Fruit fly (Drosophila melanogaster) whole organism, embryonic: ENCODE results near the gene betaTub65B.

ENCODE experiments used
- Abd-B ChIP-seq: fragments of 200-800 bp; sonication (Bioruptor generic); optimal IDR thresholded peaks from 2 replicates; lab custom pipeline; 2018; ENCODE audit warnings: missing biosample characterization, mild to moderate bottlenecking, missing genetic modification characterization, moderate library complexity
- Bgb ChIP-seq: fragments of 200-800 bp; sonication (Bioruptor generic); IDR thresholded peaks from 2 replicates; pipeline ENCODE4 v1.3.6; 2022; ENCODE audit warnings: missing biosample characterization, missing genetic modification characterization; ENCODE audit not compliant: partially characterized antibody
- BtbVII ChIP-seq: fragments of 200-800 bp; sonication (Bioruptor generic); optimal IDR thresholded peaks from 3 replicates; lab custom pipeline; 2017; ENCODE audit warnings: missing biosample characterization, mild to moderate bottlenecking, missing genetic modification characterization
- CG10462 ChIP-seq: fragments of 200-800 bp; sonication (Bioruptor generic); optimal IDR thresholded peaks from 2 replicates; lab custom pipeline; 2016; ENCODE audit warnings: missing biosample characterization, missing genetic modification characterization
- CG10979 ChIP-seq: fragments of 200-800 bp; sonication (Bioruptor generic); optimal IDR thresholded peaks from 2 replicates; lab custom pipeline; 2018; ENCODE audit warnings: missing biosample characterization, mild to moderate bottlenecking, missing genetic modification characterization, moderate library complexity
- CG11093 ChIP-seq: fragments of 200-800 bp; sonication (Bioruptor generic); IDR thresholded peaks from 3 replicates; pipeline ENCODE4 v1.3.6; 2022; ENCODE audit warnings: missing biosample characterization, missing genetic modification characterization
- CG12071 ChIP-seq: fragments of 200-800 bp; sonication (Bioruptor generic); optimal IDR thresholded peaks from 3 replicates; lab custom pipeline; 2018; ENCODE audit warnings: missing biosample characterization, mild to moderate bottlenecking, missing genetic modification characterization
- CG12155 ChIP-seq: fragments of 200-800 bp; sonication (Bioruptor generic); optimal IDR thresholded peaks from 3 replicates; lab custom pipeline; 2016; ENCODE audit warnings: missing biosample characterization, missing genetic modification characterization
- CG12769 ChIP-seq: fragments of 200-800 bp; sonication (Bioruptor generic); optimal IDR thresholded peaks from 2 replicates; lab custom pipeline; 2019; ENCODE audit warnings: missing biosample characterization, mild to moderate bottlenecking, missing genetic modification characterization, moderate library complexity
- CG14050 ChIP-seq: fragments of 200-800 bp; sonication (Bioruptor generic); IDR thresholded peaks from 3 replicates; pipeline ENCODE4 v1.3.6; 2022; ENCODE audit warnings: missing biosample characterization, missing genetic modification characterization
- CG15479 ChIP-seq: fragments of 200-800 bp; sonication (Bioruptor generic); optimal IDR thresholded peaks from 3 replicates; lab custom pipeline; 2019; ENCODE audit warnings: missing biosample characterization, mild to moderate bottlenecking, missing genetic modification characterization, moderate library complexity
- CG17385 ChIP-seq: fragments of 200-800 bp; sonication (Bioruptor generic); optimal IDR thresholded peaks from 3 replicates; lab custom pipeline; 2018; ENCODE audit warnings: missing biosample characterization, mild to moderate bottlenecking, missing genetic modification characterization
- CG17802 ChIP-seq: fragments of 200-800 bp; sonication (Bioruptor generic); optimal IDR thresholded peaks from 2 replicates; lab custom pipeline; 2018; ENCODE audit warnings: missing biosample characterization, mild to moderate bottlenecking, missing genetic modification characterization, moderate library complexity
- CG18476 ChIP-seq: fragments of 200-800 bp; sonication (Bioruptor generic); optimal IDR thresholded peaks from 2 replicates; lab custom pipeline; 2016; ENCODE audit warnings: missing biosample characterization, mild to moderate bottlenecking, missing genetic modification characterization
- CG2129 ChIP-seq: fragments of 200-800 bp; sonication (Bioruptor generic); IDR thresholded peaks from 2 replicates; pipeline ENCODE4 v1.3.6; 2022; ENCODE audit warnings: missing biosample characterization, missing genetic modification characterization; ENCODE audit not compliant: partially characterized antibody
- CG2678 ChIP-seq: fragments of 200-800 bp; sonication (Bioruptor generic); optimal IDR thresholded peaks from 3 replicates; lab custom pipeline; 2019; ENCODE audit warnings: missing biosample characterization, mild to moderate bottlenecking, missing genetic modification characterization, moderate library complexity
- CG33557 ChIP-seq: fragments of 200-800 bp; sonication (Bioruptor generic); optimal IDR thresholded peaks from 2 replicates; lab custom pipeline; 2019; ENCODE audit warnings: missing biosample characterization, mild to moderate bottlenecking, missing genetic modification characterization, moderate library complexity
- CG3847 ChIP-seq: fragments of 200-800 bp; sonication (Bioruptor generic); IDR thresholded peaks from 2 replicates; pipeline ENCODE4 v1.3.6; 2022; ENCODE audit warnings: missing biosample characterization, missing genetic modification characterization
- CG4360 ChIP-seq: fragments of 200-800 bp; sonication (Bioruptor generic); IDR thresholded peaks from 2 replicates; pipeline ENCODE4 v1.3.6; 2022; ENCODE audit warnings: missing biosample characterization, missing genetic modification characterization
- CG4404 ChIP-seq: fragments of 200-800 bp; sonication (Bioruptor generic); IDR thresholded peaks from 2 replicates; pipeline ENCODE4 v1.3.6; 2022; ENCODE audit warnings: missing biosample characterization, missing genetic modification characterization
- CG7786 ChIP-seq: fragments of 200-800 bp; sonication (Bioruptor generic); optimal IDR thresholded peaks from 2 replicates; lab custom pipeline; 2016; ENCODE audit warnings: missing biosample characterization, missing genetic modification characterization
- Doc2 ChIP-seq: fragments of 200-800 bp; sonication (Bioruptor generic); IDR thresholded peaks from 2 replicates; pipeline ENCODE4 v1.3.6; 2022; ENCODE audit warnings: missing biosample characterization, missing genetic modification characterization
- Drgx ChIP-seq: fragments of 200-800 bp; sonication (Bioruptor generic); IDR thresholded peaks from 2 replicates; pipeline ENCODE4 v1.3.6; 2022; ENCODE audit warnings: missing biosample characterization, missing genetic modification characterization
- Eip74EF ChIP-seq, 2 experiments: fragments of 200-800 bp in 1 of 2; fragments of >200 bp in 1 of 2; sonication (Bioruptor generic) in 1 of 2; optimal IDR thresholded peaks; 2 replicates each; lab custom pipeline; 2017 to 2019; ENCODE audit warnings: missing biosample characterization in 2 of 2, missing genetic modification characterization in 2 of 2, mild to moderate bottlenecking in 1 of 2, moderate library complexity in 1 of 2
- HmgZ ChIP-seq: fragments of 200-800 bp; sonication (Bioruptor generic); optimal IDR thresholded peaks from 2 replicates; lab custom pipeline; 2018; ENCODE audit warnings: missing biosample characterization, mild to moderate bottlenecking, missing genetic modification characterization
- Lhr ChIP-seq: fragments of 200-800 bp; sonication (Bioruptor generic); optimal IDR thresholded peaks from 3 replicates; lab custom pipeline; 2017; ENCODE audit warnings: mild to moderate bottlenecking, missing biosample characterization, missing genetic modification reagents, missing genetic modification characterization
- Med ChIP-seq: fragments of 200-800 bp; sonication (Bioruptor generic); peaks from one replicate; lab custom pipeline; 2016; ENCODE audit warnings: missing biosample characterization, missing genetic modification characterization, mild to moderate bottlenecking, inconsistent platforms, moderate library complexity
- Nf-YA ChIP-seq: fragments of 200-800 bp; sonication (Bioruptor generic); IDR thresholded peaks from 2 replicates; pipeline ENCODE4 v1.3.6; 2022; ENCODE audit warnings: missing biosample characterization, missing genetic modification characterization
- Ptx1 ChIP-seq: fragments of 200-800 bp; sonication (Bioruptor generic); IDR thresholded peaks from 2 replicates; pipeline ENCODE4 v1.3.6; 2022; ENCODE audit warnings: missing biosample characterization, missing genetic modification characterization
- Rfx ChIP-seq: fragments of 200-800 bp; sonication (Bioruptor generic); IDR thresholded peaks from 2 replicates; pipeline ENCODE4 v1.3.6; 2022; ENCODE audit warnings: missing biosample characterization, missing genetic modification characterization
- Sox102F ChIP-seq: fragments of 200-800 bp; sonication (Bioruptor generic); optimal IDR thresholded peaks from 2 replicates; lab custom pipeline; 2018; ENCODE audit warnings: missing biosample characterization, mild to moderate bottlenecking, missing genetic modification characterization, moderate library complexity
- Ssrp ChIP-seq: fragments of 200-800 bp; sonication (Bioruptor generic); optimal IDR thresholded peaks from 2 replicates; lab custom pipeline; 2018; ENCODE audit warnings: missing biosample characterization, mild to moderate bottlenecking, missing genetic modification characterization, moderate library complexity
- Taf1 ChIP-seq: fragments of 200-800 bp; sonication (Bioruptor generic); IDR thresholded peaks from 2 replicates; pipeline ENCODE4 v1.3.6; 2022; ENCODE audit warnings: missing biosample characterization, missing genetic modification characterization
- ap ChIP-seq: fragments of 200-800 bp; sonication (Bioruptor generic); IDR thresholded peaks from 2 replicates; pipeline ENCODE4 v1.3.6; 2022; ENCODE audit warnings: missing biosample characterization, missing genetic modification characterization
- ato ChIP-seq: fragments of 200-800 bp; sonication (Bioruptor generic); IDR thresholded peaks from 2 replicates; pipeline ENCODE4 v1.3.6; 2022; ENCODE audit warnings: missing biosample characterization, missing genetic modification characterization; ENCODE audit not compliant: partially characterized antibody
- croc ChIP-seq: fragments of 200-800 bp; sonication (Bioruptor generic); conservative IDR thresholded peaks from 3 replicates; pipeline ENCODE4 v1.3.6; 2022; ENCODE audit warnings: missing biosample characterization, missing genetic modification characterization
- emc ChIP-seq: fragments of 200-800 bp; sonication (Bioruptor generic); optimal IDR thresholded peaks from 2 replicates; lab custom pipeline; 2016; ENCODE audit warnings: missing biosample characterization, missing genetic modification characterization
- en ChIP-seq: fragments of 200-800 bp; sonication (Bioruptor generic); optimal IDR thresholded peaks from 2 replicates; lab custom pipeline; 2016; ENCODE audit warnings: missing biosample characterization, missing genetic modification characterization
- ftz-f1 ChIP-seq: fragments of 200-800 bp; sonication (Bioruptor generic); optimal IDR thresholded peaks from 2 replicates; lab custom pipeline; 2016; ENCODE audit warnings: missing biosample characterization, missing genetic modification characterization
- hkb ChIP-seq, 2 experiments: fragments of 200-800 bp in 1 of 2; fragments of >200 bp in 1 of 2; sonication (Bioruptor generic) in 1 of 2; IDR thresholded peaks in 1 of 2; optimal IDR thresholded peaks in 1 of 2; 2 replicates each; pipeline versions ENCODE4 v1.3.6 to Lab custom; 2017 to 2022; ENCODE audit warnings: missing biosample characterization in 1 of 2, missing genetic modification characterization in 1 of 2
- kah ChIP-seq: fragments of 200-800 bp; sonication (Bioruptor generic); optimal IDR thresholded peaks from 2 replicates; lab custom pipeline; 2018; ENCODE audit warnings: missing biosample characterization, mild to moderate bottlenecking, missing genetic modification characterization
- lmd ChIP-seq: fragments of 200-800 bp; sonication (Bioruptor generic); IDR thresholded peaks from 2 replicates; pipeline ENCODE4 v1.3.6; 2022; ENCODE audit warnings: missing biosample characterization, missing genetic modification characterization
- mirr ChIP-seq: fragments of 200-800 bp; sonication (Bioruptor generic); optimal IDR thresholded peaks from 3 replicates; lab custom pipeline; 2018; ENCODE audit warnings: missing biosample characterization, mild to moderate bottlenecking, missing genetic modification characterization
- mld ChIP-seq: fragments of 200-800 bp; sonication (Bioruptor generic); IDR thresholded peaks from 3 replicates; pipeline ENCODE4 v1.3.6; 2022; ENCODE audit warnings: missing biosample characterization, missing genetic modification characterization; ENCODE audit not compliant: partially characterized antibody
- nerfin-1 ChIP-seq: fragments of 200-800 bp; sonication (Bioruptor generic); optimal IDR thresholded peaks from 3 replicates; lab custom pipeline; 2019; ENCODE audit warnings: missing biosample characterization, mild to moderate bottlenecking, missing genetic modification characterization, moderate library complexity
- sd ChIP-seq: fragments of 200-800 bp; sonication (Bioruptor generic); optimal IDR thresholded peaks from 3 replicates; lab custom pipeline; 2018; ENCODE audit warnings: missing biosample characterization, mild to moderate bottlenecking, missing genetic modification characterization, moderate library complexity
- slbo ChIP-seq: fragments of 200-800 bp; sonication (Bioruptor generic); IDR thresholded peaks from 2 replicates; pipeline ENCODE4 v1.3.6; 2022; ENCODE audit warnings: missing biosample characterization, missing genetic modification characterization
- so ChIP-seq: fragments of 200-800 bp; sonication (Bioruptor generic); IDR thresholded peaks from 3 replicates; pipeline ENCODE4 v1.3.6; 2022; ENCODE audit warnings: missing biosample characterization, missing genetic modification characterization
- yki ChIP-seq: fragments of >200 bp; optimal IDR thresholded peaks from 3 replicates; lab custom pipeline; 2018

Gene betaTub65B

DNA sequence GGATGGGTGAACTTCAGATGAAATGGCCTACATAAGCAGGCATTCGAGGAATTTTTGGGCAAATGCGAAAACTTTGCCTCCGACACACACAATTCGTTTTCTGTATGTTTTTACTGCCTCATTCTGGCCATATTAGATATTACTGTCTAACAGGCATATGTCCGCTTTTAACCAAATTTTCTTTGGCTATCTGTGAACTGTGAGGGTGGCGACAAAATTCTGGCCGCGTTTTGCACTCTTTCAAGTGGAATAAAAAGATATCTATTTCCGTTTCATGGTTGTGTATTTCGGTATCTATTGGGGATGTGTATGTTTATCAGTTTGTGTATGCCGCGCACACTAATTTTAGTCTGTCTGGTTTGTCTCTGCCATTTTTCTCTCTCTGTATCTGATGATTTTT lies 28.0 kb downstream of the betaTub65B start:
- peak; percentile 61 for TF ChIP-seq sd (tag; lab: Kevin White, UChicago)
- no peak for TF ChIP-seq CG12155 (GFP tag; lab: Kevin White, UChicago)
- TF ChIP-seq CG12071 (GFP tag; lab: Kevin White, UChicago), result no peak
- TF ChIP-seq mirr (GFP tag; lab: Kevin White, UChicago), result peak; percentile 2
- peak; percentile 42 for TF ChIP-seq Med (GFP tag; lab: Kevin White, UChicago)
- peak; percentile 51 for TF ChIP-seq CG12769 (tag; lab: Kevin White, UChicago)
- TF ChIP-seq yki, result no peak

DNA sequence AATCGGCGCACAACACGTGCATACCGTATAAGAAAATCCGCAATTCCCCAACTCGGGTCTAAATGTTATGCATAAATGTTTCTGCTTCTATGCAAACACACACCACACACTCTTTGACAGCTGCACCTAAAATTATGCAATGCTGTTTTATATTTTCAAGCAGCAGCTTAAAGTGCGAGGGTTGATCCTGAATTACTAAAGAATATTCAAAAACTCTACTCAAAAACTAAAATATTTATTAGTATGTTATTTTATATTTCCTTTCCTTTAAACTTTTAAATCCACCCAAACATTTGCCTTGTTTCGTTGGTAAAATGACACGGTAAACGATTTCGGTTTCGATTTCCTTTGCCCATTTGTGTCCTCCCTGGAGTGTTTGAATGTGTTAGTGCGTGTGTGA lies 30.5 kb downstream of the betaTub65B start:
- TF ChIP-seq HmgZ (tag; lab: Kevin White, UChicago), result no peak
- no peak for TF ChIP-seq Eip74EF (GFP tag; optimal IDR thresholded peaks at IDR 0.05; lab: Kevin White, UChicago)
- TF ChIP-seq Med (GFP tag; lab: Kevin White, UChicago), result peak; percentile 68
- no peak for TF ChIP-seq CG2129 (GFP tag; lab: Robert Waterston, UW)
- peak; percentile 48; the same call in 1 of the 2 replicates for TF ChIP-seq Rfx
- TF ChIP-seq so, result 0 out of 3 replicates have a peak, but pooled peaks have one; percentile 8
- no peak for TF ChIP-seq BtbVII (GFP tag; lab: Kevin White, UChicago)
- TF ChIP-seq ftz-f1 (GFP tag; lab: Kevin White, UChicago), result no peak
- no peak for TF ChIP-seq kah (GFP tag; lab: Kevin White, UChicago)
- no peak for TF ChIP-seq CG17385 (GFP tag; lab: Kevin White, UChicago)
- TF ChIP-seq CG15479 (GFP tag; lab: Kevin White, UChicago), result peak; percentile 49
- TF ChIP-seq mld (GFP tag; lab: Robert Waterston, UW), result no peak
- peak; percentile 6; the same call in 1 of the 2 replicates for TF ChIP-seq lmd (GFP tag; lab: Robert Waterston, UW)
- peak; percentile 29 for TF ChIP-seq Sox102F (GFP tag; lab: Kevin White, UChicago)
- no peak for TF ChIP-seq emc (GFP tag; lab: Kevin White, UChicago)
- TF ChIP-seq CG7786 (GFP tag; lab: Kevin White, UChicago), result no peak
- no peak for TF ChIP-seq Nf-YA
- TF ChIP-seq Abd-B (GFP tag; lab: Kevin White, UChicago), result no peak
- no peak for TF ChIP-seq en
- TF ChIP-seq Drgx, result 0 out of 2 replicates have a peak, but pooled peaks have one; percentile 10
- TF ChIP-seq croc, result no peak
- no peak for TF ChIP-seq CG11093 (GFP tag; lab: Robert Waterston, UW)
- TF ChIP-seq CG4360 (GFP tag; lab: Robert Waterston, UW), result no peak
- no peak for TF ChIP-seq nerfin-1 (tag; lab: Kevin White, UChicago)
- peak; percentile 23 for TF ChIP-seq Ssrp (tag; lab: Kevin White, UChicago)
- TF ChIP-seq ap (GFP tag; lab: Robert Waterston, UW), result no peak
- no peak for TF ChIP-seq yki
- TF ChIP-seq Doc2, result no peak
- no peak for TF ChIP-seq ato (GFP tag; lab: Robert Waterston, UW)
- TF ChIP-seq slbo (GFP tag; lab: Robert Waterston, UW), result peak; percentile 48
- no peak for TF ChIP-seq CG4404 (GFP tag; lab: Robert Waterston, UW)
- TF ChIP-seq CG33557 (GFP tag; lab: Kevin White, UChicago), result no peak
- TF ChIP-seq CG2678 (tag; lab: Kevin White, UChicago), result no peak
- no peak for TF ChIP-seq Bgb (GFP tag; lab: Robert Waterston, UW)
- TF ChIP-seq Ptx1 (GFP tag; lab: Robert Waterston, UW), result 0 out of 2 replicates have a peak, but pooled peaks have one; percentile 19
- TF ChIP-seq hkb (optimal IDR thresholded peaks at IDR 0.05; lab: Kevin White, UChicago), result peak; percentile 91
- TF ChIP-seq hkb (GFP tag; IDR thresholded peaks at IDR 0.05; lab: Robert Waterston, UW), result no peak
- no peak for TF ChIP-seq CG3847 (GFP tag; lab: Robert Waterston, UW)
- peak; percentile 11; the same call in 1 of the 3 replicates for TF ChIP-seq CG14050 (GFP tag; lab: Robert Waterston, UW)
- TF ChIP-seq CG10979, result no peak
- no peak for TF ChIP-seq Taf1 (GFP tag; lab: Robert Waterston, UW)
- peak; percentile 80 for TF ChIP-seq CG18476 (GFP tag; lab: Kevin White, UChicago)
- TF ChIP-seq CG10462 (GFP tag; lab: Kevin White, UChicago), result no peak
- TF ChIP-seq Lhr (GFP tag; lab: Kevin White, UChicago), result no peak
- TF ChIP-seq CG17802 (tag; lab: Kevin White, UChicago), result no peak
